Worm (Caenorhabditis elegans): ENCODE data around the gene K01A12.2.

K01A12.2 gene

DNA sequence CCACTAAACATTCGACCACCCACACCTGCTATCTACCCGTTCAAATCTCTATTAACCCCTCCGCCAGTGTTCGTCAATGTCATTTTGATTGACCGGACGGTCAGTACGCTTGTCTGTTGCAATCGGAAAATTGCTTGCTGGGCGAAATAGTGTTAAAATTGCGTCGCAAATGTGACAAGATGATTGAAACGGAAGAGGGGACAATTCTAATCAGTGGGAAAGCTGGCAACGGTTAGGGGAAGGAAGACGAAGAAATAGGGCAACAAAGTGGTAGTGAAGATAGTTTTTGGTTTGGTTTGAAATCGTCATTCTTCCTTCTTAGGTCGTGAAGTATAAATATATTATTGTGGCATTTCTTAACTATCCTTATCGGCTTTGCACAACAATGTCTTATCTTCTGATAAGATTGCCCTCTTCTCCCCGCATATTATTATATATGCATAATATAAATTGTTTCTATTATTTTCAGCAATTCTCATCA is 44.7 kb upstream of the K01A12.2 start:
- TF ChIP-seq lin-15B (tag; optimal IDR thresholded peaks at IDR 0.05) (no peak), nhr-23 (tag; optimal IDR thresholded peaks at IDR 0.05) (peak; percentile 48), nhr-25 (tag; optimal IDR thresholded peaks at IDR 0.05) (peak; percentile 28), snpc-4 (tag; optimal IDR thresholded peaks at IDR 0.05) (no peak), mml-1 (tag; optimal IDR thresholded peaks at IDR 0.05) (no peak), nhr-237 (tag; optimal IDR thresholded peaks at IDR 0.05) (no peak), pqm-1 (tag; optimal IDR thresholded peaks at IDR 0.05) (peak; percentile 31), jun-1 (tag; optimal IDR thresholded peaks at IDR 0.05) (peak; percentile 51), ztf-11 (tag; optimal IDR thresholded peaks at IDR 0.05) (no peak), ztf-4 (tag; optimal IDR thresholded peaks at IDR 0.05) (no peak), elt-2 (tag; optimal IDR thresholded peaks at IDR 0.05) (peak; percentile 88), lsy-12 (tag; optimal IDR thresholded peaks at IDR 0.05) (no peak), R02D3.7 (tag; optimal IDR thresholded peaks at IDR 0.05) (no peak), unc-62 (GFP tag; optimal IDR thresholded peaks at IDR 0.05) (peak; percentile 7)

DNA sequence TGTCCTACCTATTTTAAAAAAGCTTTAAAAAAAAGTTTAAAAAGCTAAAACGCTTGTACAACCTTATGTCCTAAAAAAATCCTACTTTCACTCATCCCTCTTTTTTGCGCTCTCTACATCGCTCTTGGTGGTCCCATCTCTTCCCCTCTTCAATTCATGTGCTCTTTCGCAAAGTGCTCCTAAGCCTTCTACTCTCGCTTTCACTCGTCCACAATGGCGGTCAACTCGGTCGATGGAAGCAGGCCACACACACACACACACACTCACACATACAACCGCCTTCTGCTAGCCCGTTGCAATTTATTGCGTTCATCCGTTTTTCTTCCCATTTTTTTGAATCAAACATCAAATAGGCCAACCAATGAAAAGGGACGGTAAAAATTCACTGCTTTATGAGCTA is 44.0 kb upstream of the K01A12.2 start:
- TF ChIP-seq lin-39 (tag; optimal IDR thresholded peaks at IDR 0.05) (peak; percentile 33), ceh-16 (tag; optimal IDR thresholded peaks at IDR 0.05) (no peak), elt-1 (tag; optimal IDR thresholded peaks at IDR 0.05) (no peak), nfya-1 (tag; optimal IDR thresholded peaks at IDR 0.05; ENCODE audit: insufficient read depth) (peak; percentile 47)

DNA sequence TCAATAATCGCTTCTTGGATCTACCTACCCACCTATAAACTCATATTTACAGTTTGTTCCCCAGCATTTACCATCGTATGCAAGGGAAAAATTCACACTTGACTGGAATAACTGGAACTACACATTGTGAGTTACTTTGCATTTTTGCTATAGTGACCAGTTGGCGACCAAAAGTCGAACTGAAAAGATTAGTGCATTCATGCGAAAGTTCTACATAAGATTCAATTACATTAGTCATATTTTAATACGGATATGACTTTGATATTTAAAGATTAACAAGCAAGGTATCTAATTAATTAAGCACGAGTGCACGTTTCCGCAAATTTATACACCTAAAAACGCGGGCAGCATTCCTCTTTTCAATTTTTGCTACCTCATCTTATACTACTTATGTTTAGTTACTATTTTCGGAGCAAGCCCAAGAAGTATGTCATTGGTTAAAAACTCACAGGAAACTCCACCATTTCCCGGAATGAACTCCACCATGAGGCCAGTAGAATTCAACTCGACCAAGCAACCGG is 42.1 kb upstream of the K01A12.2 start, which contains the start of gene jmjd-3.1:
Gene jmjd-3.1 (plus strand): TSS at position 51 of the 521 bp plus-strand sequence.
- TF ChIP-seq pha-4 (tag; optimal IDR thresholded peaks at IDR 0.05) (no peak), egl-5 (tag; optimal IDR thresholded peaks at IDR 0.05) (no peak), egl-27 (tag; optimal IDR thresholded peaks at IDR 0.05) (no peak), lsy-12 (tag; optimal IDR thresholded peaks at IDR 0.05) (no peak), nhr-23 (tag; optimal IDR thresholded peaks at IDR 0.05) (no peak), sea-2 (GFP tag; optimal IDR thresholded peaks at IDR 0.05) (no peak), R02D3.7 (tag; optimal IDR thresholded peaks at IDR 0.05) (no peak), ama-1 (optimal IDR thresholded peaks at IDR 0.05) (no peak), snpc-4 (tag; optimal IDR thresholded peaks at IDR 0.05) (no peak), zag-1 (tag; optimal IDR thresholded peaks at IDR 0.05) (no peak), jun-1 (tag; optimal IDR thresholded peaks at IDR 0.05) (no peak), mml-1 (tag; optimal IDR thresholded peaks at IDR 0.05) (no peak), ceh-28 (tag; optimal IDR thresholded peaks at IDR 0.05) (no peak), pqm-1 (tag; optimal IDR thresholded peaks at IDR 0.05) (no peak), hmg-11 (tag; optimal IDR thresholded peaks at IDR 0.05) (no peak), ceh-9 (tag; optimal IDR thresholded peaks at IDR 0.05) (no peak)

DNA sequence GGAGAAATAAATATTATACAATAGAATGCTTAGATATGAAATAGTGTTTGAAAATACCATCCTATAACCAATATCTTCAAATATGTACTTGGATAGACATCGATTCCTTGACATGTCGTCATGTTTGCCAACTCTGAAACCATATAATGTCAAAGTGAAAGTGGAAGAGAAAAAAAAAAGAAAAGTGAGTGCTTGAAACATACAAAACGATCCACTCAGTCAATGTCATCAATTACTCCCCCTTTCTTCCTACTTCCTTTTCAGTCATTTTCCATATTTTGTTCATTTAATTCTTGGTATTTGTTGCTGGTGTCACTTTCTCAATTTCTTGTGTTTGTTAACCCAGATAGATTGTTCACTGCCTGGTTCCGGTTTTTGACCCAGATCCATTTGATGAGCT is 32.9 kb upstream of the K01A12.2 start, which contains the start of gene F18E9.4:
Gene F18E9.4 (plus strand): TSS at position 301 of the 400 bp plus-strand sequence.
- TF ChIP-seq nhr-76 (tag; optimal IDR thresholded peaks at IDR 0.05) (no peak), nhr-12 (tag; optimal IDR thresholded peaks at IDR 0.05) (no peak)

DNA sequence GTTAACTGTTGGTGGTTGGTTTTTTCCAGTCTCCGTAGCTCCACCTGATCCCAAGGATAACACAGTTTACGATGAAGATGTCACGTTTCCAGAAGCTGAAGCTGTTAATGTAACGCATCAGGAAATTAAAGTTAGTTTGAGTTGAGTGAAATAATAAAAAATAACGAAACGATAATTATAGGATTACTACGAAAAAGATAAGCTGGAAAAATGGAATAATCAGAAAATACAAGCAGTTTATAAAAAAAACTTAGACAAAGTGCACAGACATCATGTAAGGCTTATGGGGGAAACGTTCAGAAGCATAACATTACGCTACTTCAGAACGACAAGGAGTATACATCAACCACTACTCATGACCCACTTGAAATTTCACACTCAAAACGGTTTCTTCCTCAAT is 31.7 kb upstream of the K01A12.2 start, which contains the start of gene F18E9.8:
Gene F18E9.8 (minus strand): TSS at position 101 of the 400 bp plus-strand sequence.
- TF ChIP-seq eor-1 (tag; optimal IDR thresholded peaks at IDR 0.05) (no peak), fkh-10 (GFP tag; optimal IDR thresholded peaks at IDR 0.05) (no peak), nhr-43 (tag; optimal IDR thresholded peaks at IDR 0.05; ENCODE audit: poor library complexity, severe bottlenecking) (no peak), aly-2 (tag; optimal IDR thresholded peaks at IDR 0.05) (no peak), nhr-67 (tag; optimal IDR thresholded peaks at IDR 0.05) (no peak), ceh-9 (tag; optimal IDR thresholded peaks at IDR 0.05) (no peak), ZK546.5 (tag; optimal IDR thresholded peaks at IDR 0.05) (no peak), nfya-1 (tag; optimal IDR thresholded peaks at IDR 0.05; ENCODE audit: insufficient read depth) (no peak), ama-1 (optimal IDR thresholded peaks at IDR 0.05) (no peak), nhr-12 (tag; optimal IDR thresholded peaks at IDR 0.05) (no peak), ceh-82 (tag; optimal IDR thresholded peaks at IDR 0.05) (no peak), egl-5 (tag; optimal IDR thresholded peaks at IDR 0.05) (no peak), R02D3.7 (tag; optimal IDR thresholded peaks at IDR 0.05) (no peak), elt-3 (tag; optimal IDR thresholded peaks at IDR 0.05) (no peak), ztf-11 (tag; optimal IDR thresholded peaks at IDR 0.05) (no peak)

All from whole organism, L3 larva.